Worm (Caenorhabditis elegans) whole organism, L1 larva: ENCODE measurements around the gene pals-27.

Experiments used
- ama-1 ChIP-seq: fragments of 150-350 bp; optimal IDR thresholded peaks from 2 replicates; lab custom pipeline; 2014
- blmp-1 ChIP-seq: fragments of 150-350 bp; optimal IDR thresholded peaks from 2 replicates; lab custom pipeline; 2014; ENCODE audit warnings: missing biosample characterization, missing genetic modification characterization
- ceh-63 ChIP-seq: fragments of 200-800 bp; sonication (Bioruptor generic); optimal IDR thresholded peaks from 2 replicates; lab custom pipeline; 2018; ENCODE audit warnings: mild to moderate bottlenecking, missing genetic modification characterization, missing compliant biosample characterization
- ceh-82 ChIP-seq, 3 experiments: fragments of 150-350 bp in 1 of 3; sonication (generic microtip) in 2 of 3; optimal IDR thresholded peaks; 2 replicates each; lab custom pipeline; 2014 to 2017; ENCODE audit warnings: missing biosample characterization in 3 of 3, missing genetic modification characterization in 3 of 3
- ceh-88 ChIP-seq: fragments of 200-800 bp; sonication (Bioruptor generic); IDR thresholded peaks from 2 replicates; pipeline ENCODE4 v1.3.6; 2022; ENCODE audit warnings: missing genetic modification characterization, missing compliant biosample characterization
- ceh-90 ChIP-seq: sonication (generic microtip); optimal IDR thresholded peaks from 2 replicates; lab custom pipeline; 2016; ENCODE audit warnings: missing genetic modification characterization, missing compliant biosample characterization
- dpl-1 ChIP-seq, 3 experiments: fragments of 150-350 bp in 2 of 3; sonication (generic microtip) in 1 of 3; optimal IDR thresholded peaks; 2 replicates each; lab custom pipeline; 2014 to 2017; ENCODE audit warnings: missing biosample characterization in 3 of 3, missing genetic modification characterization in 3 of 3, missing genetic modification reagents in 3 of 3
- efl-1 ChIP-seq, 4 experiments: fragments of 150-350 bp; optimal IDR thresholded peaks in 3 of 4; peaks in 1 of 4; 1 replicate in 1 of 4; 2 replicates in 3 of 4; lab custom pipeline; 2014; ENCODE audit warnings: missing biosample characterization in 2 of 4, missing genetic modification characterization in 2 of 4, missing genetic modification reagents in 2 of 4
- egl-27 ChIP-seq, 2 experiments: fragments of 150-350 bp in 1 of 2; sonication (generic microtip); optimal IDR thresholded peaks; 3 replicates each; lab custom pipeline; 2017 to 2018; ENCODE audit warnings: missing biosample characterization in 2 of 2, missing genetic modification characterization in 2 of 2, missing genetic modification reagents in 2 of 2
- elt-2 ChIP-seq: sonication (generic microtip); optimal IDR thresholded peaks from 2 replicates; lab custom pipeline; 2016; ENCODE audit warnings: missing genetic modification characterization, mild to moderate bottlenecking, inconsistent platforms, missing compliant biosample characterization, missing genetic modification reagents
- fkh-8 ChIP-seq: sonication (generic microtip); optimal IDR thresholded peaks from 2 replicates; lab custom pipeline; 2016; ENCODE audit warnings: mild to moderate bottlenecking, missing genetic modification characterization, missing compliant biosample characterization
- fos-1 ChIP-seq: fragments of 150-350 bp; optimal IDR thresholded peaks from 2 replicates; lab custom pipeline; 2014; ENCODE audit warnings: missing biosample characterization, missing genetic modification characterization
- grh-1 ChIP-seq: fragments of 200-800 bp; sonication (Bioruptor generic); IDR thresholded peaks from 2 replicates; pipeline ENCODE4 v1.3.6; 2022; ENCODE audit warnings: missing genetic modification reagents, missing genetic modification characterization, missing compliant biosample characterization
- hpl-2 ChIP-seq: fragments of 150-350 bp; optimal IDR thresholded peaks from 2 replicates; lab custom pipeline; 2014; ENCODE audit warnings: missing biosample characterization, missing genetic modification reagents, missing genetic modification characterization
- irx-1 ChIP-seq: sonication (generic microtip); optimal IDR thresholded peaks from 2 replicates; lab custom pipeline; 2016; ENCODE audit warnings: missing genetic modification characterization, missing compliant biosample characterization
- isw-1 ChIP-seq: fragments of 200-800 bp; sonication (Bioruptor generic); IDR thresholded peaks from 2 replicates; pipeline ENCODE4 v1.3.6; 2022; ENCODE audit warnings: missing genetic modification characterization, missing compliant biosample characterization
- jun-1 ChIP-seq: fragments of 150-350 bp; optimal IDR thresholded peaks from 2 replicates; lab custom pipeline; 2014; ENCODE audit warnings: missing biosample characterization, missing genetic modification reagents, missing genetic modification characterization
- lin-13 ChIP-seq: fragments of 150-350 bp; optimal IDR thresholded peaks from 2 replicates; lab custom pipeline; 2014; ENCODE audit warnings: missing biosample characterization, missing genetic modification reagents, missing genetic modification characterization
- lin-14 ChIP-seq: fragments of 200-800 bp; sonication (Bioruptor generic); optimal IDR thresholded peaks from 2 replicates; lab custom pipeline; 2018; ENCODE audit warnings: mild to moderate bottlenecking, missing genetic modification characterization, moderate library complexity, missing compliant biosample characterization
- lin-35 ChIP-seq, 2 experiments: fragments of 150-350 bp; optimal IDR thresholded peaks; 2 replicates each; lab custom pipeline; 2014; ENCODE audit warnings: missing biosample characterization in 2 of 2, missing genetic modification characterization in 2 of 2, missing genetic modification reagents in 2 of 2
- lin-39 ChIP-seq: fragments of 150-350 bp; optimal IDR thresholded peaks from 2 replicates; lab custom pipeline; 2014; ENCODE audit warnings: missing biosample characterization, missing genetic modification reagents, missing genetic modification characterization
- lsy-2 ChIP-seq, 2 experiments: fragments of 150-350 bp; optimal IDR thresholded peaks; 2 replicates each; lab custom pipeline; 2014; ENCODE audit warnings: missing biosample characterization in 2 of 2, missing genetic modification characterization in 2 of 2
- mab-9 ChIP-seq: fragments of 200-800 bp; sonication (Bioruptor generic); IDR thresholded peaks from 2 replicates; pipeline ENCODE4 v1.3.6; 2022; ENCODE audit warnings: missing genetic modification reagents, missing genetic modification characterization, missing compliant biosample characterization
- mdl-1 ChIP-seq, 2 experiments: fragments of 150-350 bp; optimal IDR thresholded peaks; 2 replicates each; lab custom pipeline; 2014 to 2017; ENCODE audit warnings: missing biosample characterization in 2 of 2, missing genetic modification characterization in 2 of 2, inconsistent platforms in 1 of 2
- mef-2 ChIP-seq: fragments of 150-350 bp; optimal IDR thresholded peaks from 2 replicates; lab custom pipeline; 2014; ENCODE audit warnings: missing biosample characterization, missing genetic modification characterization
- mep-1 ChIP-seq: fragments of 150-350 bp; optimal IDR thresholded peaks from 2 replicates; lab custom pipeline; 2014; ENCODE audit warnings: missing biosample characterization, missing genetic modification characterization
- nhr-20 ChIP-seq: sonication (generic microtip); optimal IDR thresholded peaks from 2 replicates; lab custom pipeline; 2016; ENCODE audit warnings: mild to moderate bottlenecking, missing genetic modification characterization, missing compliant biosample characterization
- nhr-237 ChIP-seq: fragments of 150-350 bp; optimal IDR thresholded peaks from 2 replicates; lab custom pipeline; 2014; ENCODE audit warnings: missing biosample characterization, missing genetic modification characterization
- nhr-71 ChIP-seq: sonication (generic microtip); optimal IDR thresholded peaks from 2 replicates; lab custom pipeline; 2016; ENCODE audit warnings: mild to moderate bottlenecking, missing genetic modification characterization, moderate library complexity, missing compliant biosample characterization
- nhr-76 ChIP-seq: sonication (generic microtip); optimal IDR thresholded peaks from 2 replicates; lab custom pipeline; 2017; ENCODE audit warnings: missing biosample characterization, missing genetic modification characterization
- nhr-85 ChIP-seq: sonication (generic microtip); peaks from one replicate; lab custom pipeline; 2016; ENCODE audit warnings: missing genetic modification characterization, inconsistent platforms, missing compliant biosample characterization
- nhr-90 ChIP-seq: sonication (generic microtip); optimal IDR thresholded peaks from 2 replicates; lab custom pipeline; 2016; ENCODE audit warnings: mild to moderate bottlenecking, missing genetic modification characterization, missing compliant biosample characterization; ENCODE audit not compliant: poor library complexity
- pag-3 ChIP-seq: sonication (generic microtip); optimal IDR thresholded peaks from 2 replicates; lab custom pipeline; 2017; ENCODE audit warnings: missing genetic modification characterization, mild to moderate bottlenecking, missing compliant biosample characterization, antibody characterized with exemption, borderline replicate concordance; ENCODE audit not compliant: insufficient read depth
- rnt-1 ChIP-seq: sonication (generic microtip); optimal IDR thresholded peaks from 2 replicates; lab custom pipeline; 2016; ENCODE audit warnings: mild to moderate bottlenecking, missing genetic modification characterization, moderate library complexity, missing compliant biosample characterization
- snu-23 ChIP-seq: sonication (generic microtip); optimal IDR thresholded peaks from 2 replicates; lab custom pipeline; 2016; ENCODE audit warnings: missing genetic modification characterization, missing compliant biosample characterization
- sptf-1 ChIP-seq: fragments of 150-350 bp; optimal IDR thresholded peaks from 2 replicates; lab custom pipeline; 2014; ENCODE audit warnings: missing biosample characterization, missing genetic modification characterization
- swsn-7 ChIP-seq: sonication (generic microtip); optimal IDR thresholded peaks from 2 replicates; lab custom pipeline; 2016; ENCODE audit warnings: missing genetic modification characterization, missing compliant biosample characterization
- unc-130 ChIP-seq: fragments of 150-350 bp; optimal IDR thresholded peaks from 2 replicates; lab custom pipeline; 2017; ENCODE audit warnings: missing biosample characterization, missing genetic modification characterization, inconsistent platforms
- unc-62 ChIP-seq: fragments of 150-350 bp; optimal IDR thresholded peaks from 2 replicates; lab custom pipeline; 2014; ENCODE audit warnings: missing biosample characterization, missing genetic modification reagents, missing genetic modification characterization
- xbp-1 ChIP-seq: sonication (generic microtip); optimal IDR thresholded peaks from 2 replicates; lab custom pipeline; 2016; ENCODE audit warnings: missing genetic modification characterization, missing compliant biosample characterization
- zag-1 ChIP-seq: fragments of 150-350 bp; optimal IDR thresholded peaks from 2 replicates; lab custom pipeline; 2014; ENCODE audit warnings: missing biosample characterization, missing genetic modification characterization
- zip-4 ChIP-seq: fragments of 200-800 bp; sonication (Bioruptor generic); optimal IDR thresholded peaks from 2 replicates; lab custom pipeline; 2018; ENCODE audit warnings: mild to moderate bottlenecking, missing genetic modification characterization, moderate library complexity, missing compliant biosample characterization
- ztf-11 ChIP-seq, 2 experiments: sonication (generic microtip); optimal IDR thresholded peaks; 2 replicates each; lab custom pipeline; 2016 to 2017; ENCODE audit warnings: missing genetic modification characterization in 2 of 2, missing biosample characterization in 1 of 2, missing compliant biosample characterization in 1 of 2
- ztf-4 ChIP-seq: fragments of 150-350 bp; optimal IDR thresholded peaks from 2 replicates; lab custom pipeline; 2014; ENCODE audit warnings: missing biosample characterization, missing genetic modification characterization

The pals-27 gene

DNA sequence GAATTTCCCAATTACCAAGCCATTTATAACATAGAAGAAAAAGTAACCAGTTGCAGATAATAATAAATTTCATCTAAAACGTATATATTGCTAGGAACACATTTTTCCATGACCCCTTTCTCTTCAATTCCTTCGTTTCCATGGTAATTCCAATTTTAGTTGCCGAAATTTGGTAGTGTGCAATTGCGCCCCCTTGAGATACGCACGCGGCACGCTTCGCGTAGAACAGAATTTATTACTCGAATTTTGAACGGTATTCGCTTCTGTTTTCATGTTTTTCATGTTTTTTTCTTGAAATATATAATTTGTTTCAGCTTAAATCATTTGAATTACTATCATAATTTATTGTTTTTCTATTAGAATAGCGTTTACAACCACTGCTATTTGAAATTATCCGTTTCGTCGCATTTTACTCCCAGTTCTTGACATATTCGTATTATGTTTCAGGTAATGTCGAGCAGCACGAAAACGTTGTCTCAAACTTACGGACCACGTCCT, 22.9 kb downstream of the pals-27 start, which contains the start of the genes R07E5.17 and snfc-5 (continued):
- TF ChIP-seq zip-4 (no peak), mef-2 (tag; lab: Kevin White, UChicago) (no peak), unc-130 (tag; lab: Kevin White, UChicago) (no peak), lsy-2 (tag; optimal IDR thresholded peaks at IDR 0.05; lab: Kevin White, UChicago) (peak; percentile 26 to 78), efl-1 (optimal IDR thresholded peaks at IDR 0.05; lab: Kevin White, UChicago) (peak; percentile 51 to 59), efl-1 (GFP tag; optimal IDR thresholded peaks at IDR 0.05 in 1 of 2; lab: Kevin White, UChicago) (peak; percentile 46 to 68), hpl-2 (no peak), nhr-90 (tag; lab: Kevin White, UChicago) (no peak), jun-1 (tag; lab: Kevin White, UChicago) (no peak), nhr-76 (tag; lab: Kevin White, UChicago) (no peak), mdl-1 (tag; optimal IDR thresholded peaks at IDR 0.05; lab: Kevin White, UChicago) (peak in 1 of 2 experiments; percentile 46), pag-3 (tag; lab: Kevin White, UChicago) (no peak), fos-1 (tag; lab: Kevin White, UChicago) (peak; percentile 2), xbp-1 (tag; lab: Kevin White, UChicago) (peak; percentile 15), blmp-1 (tag; lab: Kevin White, UChicago) (peak; percentile 52), mep-1 (peak; percentile 59), nhr-71 (tag; lab: Kevin White, UChicago) (no peak), nhr-20 (tag; lab: Kevin White, UChicago) (no peak), lin-13 (no peak), irx-1 (no peak), mab-9 (GFP tag; lab: Robert Waterston, UW) (no peak), nhr-85 (tag; lab: Kevin White, UChicago) (no peak), fkh-8 (tag; lab: Kevin White, UChicago) (peak; percentile 14), ceh-82 (tag; optimal IDR thresholded peaks at IDR 0.05; lab: Kevin White, UChicago) (peak in 1 of 3 experiments; percentile 42), elt-2 (tag; lab: Kevin White, UChicago) (no peak), lin-39 (tag; lab: Kevin White, UChicago) (no peak), ceh-88 (no peak), lin-35 (GFP tag; optimal IDR thresholded peaks at IDR 0.05; lab: Kevin White, UChicago) (peak; percentile 48 to 80), isw-1 (GFP tag; lab: Robert Waterston, UW) (no peak), ama-1 (no peak), ztf-4 (tag; lab: Kevin White, UChicago) (no peak), swsn-7 (tag; lab: Kevin White, UChicago) (no peak), rnt-1 (tag; lab: Kevin White, UChicago) (no peak), sptf-1 (no peak), nhr-237 (tag; lab: Kevin White, UChicago) (no peak), grh-1 (no peak), ceh-63 (GFP tag; lab: Kevin White, UChicago) (no peak), ztf-11 (tag; optimal IDR thresholded peaks at IDR 0.05; lab: Kevin White, UChicago) (no peak), lin-14 (GFP tag; lab: Kevin White, UChicago) (no peak), ceh-90 (tag; lab: Kevin White, UChicago) (no peak)

ce11 chrIII:4405986-4406385, 24.5 kb downstream of the pals-27 start, which contains the start of gene rnp-4:
Gene rnp-4, plus strand, starts transcription at chrIII:4406286.
- TF ChIP-seq nhr-85 (tag; lab: Kevin White, UChicago) (no peak), jun-1 (tag; lab: Kevin White, UChicago) (no peak), snu-23 (no peak), rnt-1 (tag; lab: Kevin White, UChicago) (no peak), egl-27 (tag; optimal IDR thresholded peaks at IDR 0.05; lab: Kevin White, UChicago) (no peak), ceh-90 (tag; lab: Kevin White, UChicago) (no peak), mep-1 (no peak), ztf-11 (tag; optimal IDR thresholded peaks at IDR 0.05; lab: Kevin White, UChicago) (no peak), nhr-71 (tag; lab: Kevin White, UChicago) (no peak), unc-62 (GFP tag; lab: Kevin White, UChicago) (no peak), fkh-8 (tag; lab: Kevin White, UChicago) (no peak), zag-1 (no peak), dpl-1 (GFP tag; optimal IDR thresholded peaks at IDR 0.05; lab: Kevin White, UChicago) (no peak)
